Worm (Caenorhabditis elegans) whole organism, late embryonic: ENCODE measurements around the gene dos-2.

ENCODE experiments used
- K02D7.2 ChIP-seq: sonication (generic microtip); optimal IDR thresholded peaks from 2 replicates; lab custom pipeline; 2017; ENCODE audit warnings: mild to moderate bottlenecking, missing genetic modification characterization, missing compliant biosample characterization
- ahr-1 ChIP-seq: sonication (generic microtip); optimal IDR thresholded peaks from 2 replicates; lab custom pipeline; 2016; ENCODE audit warnings: missing genetic modification characterization, missing compliant biosample characterization
- ceh-14 ChIP-seq: sonication (generic microtip); optimal IDR thresholded peaks from 2 replicates; lab custom pipeline; 2016; ENCODE audit warnings: missing genotype, missing genetic modification characterization, missing compliant biosample characterization
- ceh-18 ChIP-seq: sonication (generic microtip); optimal IDR thresholded peaks from 2 replicates; lab custom pipeline; 2016; ENCODE audit warnings: missing genetic modification characterization, missing compliant biosample characterization
- ceh-2 ChIP-seq: sonication (generic microtip); optimal IDR thresholded peaks from 2 replicates; lab custom pipeline; 2016; ENCODE audit warnings: missing genotype, missing genetic modification characterization, missing compliant biosample characterization
- ceh-31 ChIP-seq: sonication (generic microtip); optimal IDR thresholded peaks from 2 replicates; lab custom pipeline; 2016; ENCODE audit warnings: missing genetic modification characterization, missing compliant biosample characterization
- ceh-45 ChIP-seq: fragments of 200-800 bp; sonication (Bioruptor generic); IDR thresholded peaks from 2 replicates; pipeline ENCODE4 v1.3.6; 2022; ENCODE audit warnings: missing genetic modification reagents, missing genetic modification characterization, missing compliant biosample characterization
- ceh-48 ChIP-seq: sonication (generic microtip); optimal IDR thresholded peaks from 2 replicates; lab custom pipeline; 2016; ENCODE audit warnings: missing genetic modification characterization, inconsistent platforms, missing compliant biosample characterization
- ceh-6 ChIP-seq: fragments of 200-800 bp; sonication (Bioruptor generic); optimal IDR thresholded peaks from 2 replicates; lab custom pipeline; 2018; ENCODE audit warnings: mild to moderate bottlenecking, missing genetic modification characterization, missing compliant biosample characterization
- ceh-9 ChIP-seq: sonication (generic microtip); optimal IDR thresholded peaks from 2 replicates; lab custom pipeline; 2016; ENCODE audit warnings: mild to moderate bottlenecking, missing genetic modification characterization, inconsistent platforms, missing compliant biosample characterization
- che-1 ChIP-seq: sonication (generic microtip); optimal IDR thresholded peaks from 2 replicates; lab custom pipeline; 2016; ENCODE audit warnings: mild to moderate bottlenecking, missing genetic modification characterization, missing compliant biosample characterization
- dmd-4 ChIP-seq: sonication (generic microtip); optimal IDR thresholded peaks from 2 replicates; lab custom pipeline; 2016; ENCODE audit warnings: borderline replicate concordance, missing genetic modification characterization, missing compliant biosample characterization
- elt-2 ChIP-seq: sonication (generic microtip); optimal IDR thresholded peaks from 2 replicates; lab custom pipeline; 2016; ENCODE audit warnings: missing genetic modification reagents, missing genetic modification characterization, missing compliant biosample characterization
- fax-1 ChIP-seq: sonication (generic microtip); optimal IDR thresholded peaks from 2 replicates; lab custom pipeline; 2016; ENCODE audit warnings: missing genotype, missing genetic modification characterization, missing compliant biosample characterization
- fkh-10 ChIP-seq: fragments of 150-350 bp; optimal IDR thresholded peaks from 2 replicates; lab custom pipeline; 2014; ENCODE audit warnings: missing biosample characterization, missing genetic modification reagents, missing genetic modification characterization
- fkh-6 ChIP-seq: sonication (generic microtip); optimal IDR thresholded peaks from 2 replicates; lab custom pipeline; 2016; ENCODE audit warnings: missing genetic modification characterization, missing compliant biosample characterization
- hlh-13 ChIP-seq: fragments of 200-800 bp; sonication (Bioruptor generic); optimal IDR thresholded peaks from 2 replicates; lab custom pipeline; 2018; ENCODE audit warnings: mild to moderate bottlenecking, missing genetic modification characterization, missing compliant biosample characterization
- hlh-30 ChIP-seq: sonication (generic microtip); optimal IDR thresholded peaks from 2 replicates; lab custom pipeline; 2017; ENCODE audit warnings: antibody characterized with exemption, missing genetic modification characterization, missing compliant biosample characterization; ENCODE audit not compliant: insufficient read depth
- lim-6 ChIP-seq: sonication (generic microtip); optimal IDR thresholded peaks from 2 replicates; lab custom pipeline; 2016; ENCODE audit warnings: missing genetic modification characterization, missing compliant biosample characterization
- lin-11 ChIP-seq: fragments of 200-800 bp; sonication (Bioruptor generic); optimal IDR thresholded peaks from 2 replicates; lab custom pipeline; 2018; ENCODE audit warnings: mild to moderate bottlenecking, missing genetic modification characterization, missing compliant biosample characterization
- madf-2 ChIP-seq: sonication (generic microtip); optimal IDR thresholded peaks from 2 replicates; lab custom pipeline; 2017; ENCODE audit warnings: missing genetic modification characterization, missing compliant biosample characterization
- npax-4 ChIP-seq: sonication (generic microtip); optimal IDR thresholded peaks from 2 replicates; lab custom pipeline; 2016; ENCODE audit warnings: missing genetic modification characterization, missing compliant biosample characterization
- odd-2 ChIP-seq: sonication (generic microtip); optimal IDR thresholded peaks from 2 replicates; lab custom pipeline; 2017; ENCODE audit warnings: antibody characterized with exemption, mild to moderate bottlenecking, missing genetic modification characterization, missing compliant biosample characterization
- pros-1 ChIP-seq: fragments of 150-350 bp; optimal IDR thresholded peaks from 2 replicates; lab custom pipeline; 2014; ENCODE audit warnings: missing biosample characterization, missing genetic modification reagents, missing genetic modification characterization
- rnt-1 ChIP-seq: sonication (generic microtip); optimal IDR thresholded peaks from 2 replicates; lab custom pipeline; 2016; ENCODE audit warnings: missing genetic modification characterization, missing compliant biosample characterization
- sdc-2 ChIP-seq: sonication (generic microtip); optimal IDR thresholded peaks from 2 replicates; lab custom pipeline; 2016; ENCODE audit warnings: missing genotype, missing genetic modification characterization, missing compliant biosample characterization
- sox-4 ChIP-seq: sonication (generic microtip); optimal IDR thresholded peaks from 2 replicates; lab custom pipeline; 2017; ENCODE audit warnings: mild to moderate bottlenecking, missing genetic modification characterization, inconsistent platforms, missing compliant biosample characterization
- tbx-2 ChIP-seq: sonication (generic microtip); optimal IDR thresholded peaks from 2 replicates; lab custom pipeline; 2016; ENCODE audit warnings: missing genetic modification characterization, missing compliant biosample characterization
- tbx-7 ChIP-seq: sonication (generic microtip); optimal IDR thresholded peaks from 2 replicates; lab custom pipeline; 2016; ENCODE audit warnings: missing genotype, missing genetic modification characterization, missing compliant biosample characterization
- ttx-3 ChIP-seq: sonication (generic microtip); optimal IDR thresholded peaks from 2 replicates; lab custom pipeline; 2016; ENCODE audit warnings: missing genetic modification reagents, missing genetic modification characterization, missing compliant biosample characterization
- unc-55 ChIP-seq: sonication (generic microtip); optimal IDR thresholded peaks from 2 replicates; lab custom pipeline; 2017; ENCODE audit warnings: missing biosample characterization, missing genetic modification reagents, missing genetic modification characterization
- ztf-16 ChIP-seq: sonication (generic microtip); optimal IDR thresholded peaks from 2 replicates; lab custom pipeline; 2017; ENCODE audit warnings: missing genetic modification characterization, missing compliant biosample characterization

The dos-2 gene

DNA sequence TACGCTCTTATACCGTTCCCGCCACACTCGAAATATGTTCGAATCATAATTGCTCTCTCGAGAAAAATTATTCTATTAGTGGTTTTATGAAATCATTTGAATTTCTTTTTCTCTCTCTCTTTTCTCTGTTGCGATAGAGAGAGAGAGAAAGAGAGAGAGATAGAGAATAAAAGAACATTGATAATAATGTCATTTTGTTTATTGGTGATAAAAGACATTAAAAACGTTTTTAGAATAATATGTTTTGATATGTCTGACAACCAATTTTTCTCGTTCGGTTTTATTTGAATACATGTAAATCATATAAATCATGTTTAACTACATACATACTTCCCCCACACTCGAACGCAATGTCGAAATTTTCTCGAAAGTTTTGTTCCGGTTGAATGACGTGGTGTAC, 23.1 kb upstream of the dos-2 start:
- TF ChIP-seq hlh-13 (GFP tag; lab: Kevin White, UChicago): no peak
- peak; percentile 29 for TF ChIP-seq elt-2 (tag; lab: Kevin White, UChicago)

DNA sequence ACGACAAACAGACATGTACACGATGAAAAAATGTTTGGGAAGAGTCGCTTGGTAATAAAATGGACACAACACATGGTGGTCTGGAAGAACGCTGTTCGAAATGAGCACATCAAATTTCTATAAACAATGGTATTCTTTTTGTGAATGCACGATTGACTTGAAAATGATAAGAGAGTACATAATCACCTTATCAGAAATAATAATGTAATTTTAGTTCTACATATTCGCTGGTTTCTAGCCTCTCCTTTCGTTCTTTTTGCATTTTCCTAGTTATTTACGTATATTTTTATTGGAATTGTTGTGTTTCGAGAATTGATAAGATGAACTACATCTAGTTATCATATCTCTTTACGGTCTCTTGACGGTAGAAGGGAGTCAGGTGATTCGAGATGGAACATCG, 22.0 kb upstream of the dos-2 start:
- TF ChIP-seq ceh-6: no peak
- TF ChIP-seq elt-2 (tag; lab: Kevin White, UChicago): peak; percentile 47
- TF ChIP-seq rnt-1 (tag; lab: Kevin White, UChicago): no peak
- TF ChIP-seq sox-4: no peak
- TF ChIP-seq lim-6 (tag; lab: Kevin White, UChicago): no peak
- TF ChIP-seq, all 69 proteins: peak for 1

ce11 chrII:3954838-3955237, 21.2 kb upstream of the dos-2 start:
- TF ChIP-seq pros-1 (tag; lab: Kevin White, UChicago) (no peak), ceh-9 (tag; lab: Kevin White, UChicago) (no peak), lin-11 (tag; lab: Kevin White, UChicago) (no peak), che-1 (tag; lab: Kevin White, UChicago) (no peak), ahr-1 (tag; lab: Kevin White, UChicago) (no peak), tbx-7 (tag; lab: Kevin White, UChicago) (no peak), ceh-48 (tag; lab: Kevin White, UChicago) (no peak), tbx-2 (tag; lab: Kevin White, UChicago) (no peak)

DNA sequence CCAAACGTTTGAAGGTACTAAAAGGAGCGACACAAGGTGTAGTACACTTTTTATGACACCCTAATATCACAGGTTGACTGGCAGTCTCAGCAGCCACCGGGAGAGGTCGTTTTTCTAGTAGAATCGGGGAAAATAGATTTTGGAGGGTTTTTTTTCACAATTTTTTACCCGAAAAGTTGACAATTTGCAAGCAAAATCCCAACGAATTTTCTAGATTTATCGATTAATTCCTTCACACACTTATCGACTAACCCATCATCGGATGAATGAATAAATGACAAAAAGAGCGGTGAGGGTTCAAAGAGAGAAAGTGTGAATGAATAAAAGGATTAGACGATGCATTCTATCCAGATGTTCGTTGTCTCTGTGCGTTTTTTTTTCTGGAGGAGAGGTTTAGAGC, 20.1 kb upstream of the dos-2 start:
- TF ChIP-seq ceh-6 (no peak), ahr-1 (tag; lab: Kevin White, UChicago) (no peak), sdc-2 (tag; lab: Kevin White, UChicago) (no peak), K02D7.2 (tag; lab: Kevin White, UChicago) (no peak), fax-1 (tag; lab: Kevin White, UChicago) (no peak), lim-6 (tag; lab: Kevin White, UChicago) (no peak), ceh-18 (tag; lab: Kevin White, UChicago) (no peak), ceh-2 (tag; lab: Kevin White, UChicago) (no peak), dmd-4 (tag; lab: Kevin White, UChicago) (no peak), madf-2 (tag; lab: Kevin White, UChicago) (no peak), ttx-3 (tag; lab: Kevin White, UChicago) (no peak), odd-2 (tag; lab: Kevin White, UChicago) (no peak), ceh-45 (GFP tag; lab: Robert Waterston, UW) (no peak), fkh-10 (GFP tag; lab: Kevin White, UChicago) (no peak), hlh-30 (tag; lab: Kevin White, UChicago) (no peak), npax-4 (tag; lab: Kevin White, UChicago) (no peak), ztf-16 (no peak), ceh-31 (tag; lab: Kevin White, UChicago) (no peak), ceh-14 (tag; lab: Kevin White, UChicago) (no peak)

- TF ChIP-seq rnt-1 (tag; lab: Kevin White, UChicago) (peak; percentile 13), unc-55 (GFP tag; lab: Kevin White, UChicago) (peak; percentile 20), fkh-6 (tag; lab: Kevin White, UChicago) (no peak)
These were observed 19.3 kb upstream of the dos-2 start for ce11 chrII:3956744-3957143.
